Fruit fly (Drosophila melanogaster) whole organism, wandering third instar larva: ENCODE measurements around the gene CG31161.

ENCODE experiments used
- Abd-B ChIP-seq: fragments of >200 bp; optimal IDR thresholded peaks from 2 replicates; lab custom pipeline; 2017; ENCODE audit warnings: missing biosample characterization, missing genetic modification characterization
- CrebA ChIP-seq: fragments of 200-800 bp; sonication (Bioruptor generic); optimal IDR thresholded peaks from 2 replicates; lab custom pipeline; 2016; ENCODE audit warnings: missing biosample characterization, mild to moderate bottlenecking, missing genetic modification characterization, borderline replicate concordance
- Dif ChIP-seq: fragments of 200-275, 200-300 bp; sonication (Bioruptor generic); optimal IDR thresholded peaks from 2 replicates; lab custom pipeline; 2018; ENCODE audit warnings: missing biosample characterization, missing genetic modification characterization; ENCODE audit not compliant: partially characterized antibody
- Hnf4 ChIP-seq: fragments of 200-800 bp; sonication (Bioruptor generic); optimal IDR thresholded peaks from 2 replicates; lab custom pipeline; 2016; ENCODE audit warnings: missing biosample characterization, mild to moderate bottlenecking, missing genetic modification characterization
- Hr83 ChIP-seq: fragments of 200-300 bp; sonication (Bioruptor generic); optimal IDR thresholded peaks from 2 replicates; lab custom pipeline; 2016; ENCODE audit warnings: missing biosample characterization, mild to moderate bottlenecking, missing genetic modification characterization, moderate library complexity; ENCODE audit not compliant: poor library complexity, severe bottlenecking
- Myc ChIP-seq: fragments of >200 bp; optimal IDR thresholded peaks from 2 replicates; lab custom pipeline; 2017
- Rel ChIP-seq, 2 experiments: fragments of 200-800 bp; sonication (Bioruptor generic) in 1 of 2; optimal IDR thresholded peaks; 2 replicates in 1 of 2; 3 replicates in 1 of 2; lab custom pipeline; 2016 to 2019; ENCODE audit warnings: mild to moderate bottlenecking in 2 of 2, missing biosample characterization in 2 of 2, missing genetic modification characterization in 2 of 2, moderate library complexity in 1 of 2
- Vsx2 ChIP-seq: fragments of 200-300, 225-300 bp; sonication (Bioruptor generic); optimal IDR thresholded peaks from 2 replicates; lab custom pipeline; 2018; ENCODE audit warnings: missing biosample characterization, missing genetic modification characterization; ENCODE audit not compliant: partially characterized antibody
- fru ChIP-seq: fragments of 200-800 bp; sonication (Bioruptor generic); optimal IDR thresholded peaks from 3 replicates; lab custom pipeline; 2016; ENCODE audit warnings: missing biosample characterization, mild to moderate bottlenecking, missing genetic modification characterization
- sage ChIP-seq: fragments of 200-800 bp; sonication (Bioruptor generic); optimal IDR thresholded peaks from 2 replicates; lab custom pipeline; 2016; ENCODE audit warnings: missing biosample characterization, mild to moderate bottlenecking, missing genetic modification characterization
- sv ChIP-seq: fragments of 200-800 bp; sonication (Bioruptor generic); optimal IDR thresholded peaks from 3 replicates; lab custom pipeline; 2016; ENCODE audit warnings: missing biosample characterization, missing genetic modification characterization

DNA sequence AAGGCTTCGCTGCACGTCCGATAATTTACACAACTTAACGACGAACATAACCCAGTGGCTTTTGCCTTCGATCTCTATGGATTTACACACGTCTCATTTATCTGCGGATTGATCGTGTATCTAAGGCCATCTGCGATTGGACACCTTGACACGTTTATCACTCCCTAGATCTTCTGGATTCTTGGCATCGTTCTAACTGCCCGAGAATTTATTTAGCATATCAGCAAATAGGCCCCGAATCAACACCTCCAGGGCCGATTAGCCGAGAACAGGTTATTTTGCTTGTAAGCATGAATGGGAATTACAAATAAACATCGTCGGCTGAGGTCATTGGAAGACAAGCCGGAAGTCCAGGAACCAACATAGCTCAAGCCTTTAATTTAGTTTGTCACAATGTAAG, 47.8 kb upstream of the CG31161 start:
- TF ChIP-seq Dif (GFP tag; lab: Kevin White, UChicago) (no peak), fru (GFP tag; lab: Kevin White, UChicago) (no peak), Hr83 (GFP tag; lab: Kevin White, UChicago) (no peak), sage (no peak), sv (GFP tag; lab: Kevin White, UChicago) (no peak), Abd-B (GFP tag; lab: Kevin White, UChicago) (no peak), Hnf4 (GFP tag; lab: Kevin White, UChicago) (no peak), CrebA (GFP tag; lab: Kevin White, UChicago) (no peak), Myc (lab: Kevin White, UChicago) (no peak), Vsx2 (GFP tag; lab: Kevin White, UChicago) (no peak), Rel (GFP tag; optimal IDR thresholded peaks at IDR 0.05; lab: Kevin White, UChicago) (no peak), Rel (tag; optimal IDR thresholded peaks at IDR 0.05; lab: Kevin White, UChicago) (no peak)
